Worm (Caenorhabditis elegans): ENCODE results near the gene Y22D7AL.9.

DNA sequence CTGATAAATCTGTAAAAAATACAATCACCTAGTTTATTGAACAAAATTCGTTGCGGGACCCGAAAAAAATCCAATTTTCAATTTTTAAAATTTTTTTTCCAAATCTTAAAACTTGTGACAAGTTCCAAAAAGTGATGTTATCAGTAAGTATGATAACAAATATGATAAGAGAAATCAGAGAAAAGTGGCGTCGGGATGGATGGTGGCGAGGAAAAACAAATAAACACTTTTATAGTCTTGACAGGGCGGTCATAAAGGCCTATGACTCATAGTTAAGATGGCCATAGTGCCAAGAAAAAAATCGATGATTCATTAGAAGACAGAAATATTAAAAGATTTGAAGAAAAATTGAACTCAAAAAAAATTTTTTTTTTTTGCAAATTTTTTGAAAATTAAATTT lies 11.2 kb downstream of the Y22D7AL.9 start:
- no peak for TF ChIP-seq tbx-37 (GFP tag; conservative IDR thresholded peaks at IDR 0.05)
- no peak for TF ChIP-seq ama-1 (optimal IDR thresholded peaks at IDR 0.05)
- TF ChIP-seq ceh-13 (GFP tag; optimal IDR thresholded peaks at IDR 0.05), result no peak
- TF ChIP-seq pes-1 (GFP tag; IDR thresholded peaks at IDR 0.05), result no peak
- TF ChIP-seq hnd-1 (tag; optimal IDR thresholded peaks at IDR 0.05), result no peak
- TF ChIP-seq hmg-4 (GFP tag; optimal IDR thresholded peaks at IDR 0.05), result no peak

Measured in whole organism, early embryonic.